Worm (Caenorhabditis elegans): ENCODE measurements around the gene C23G10.7.
A peak's percentile ranks its signal among the peaks of the same experiment; 100 is the strongest.

The C23G10.7 gene

ce11 chrIII:6198378-6199234 lies at the start of gene C23G10.7, which contains the start of gene rpn-2:
C23G10.7 (minus strand) TSS chrIII:6198414.
rpn-2 (plus strand) TSS chrIII:6199184.
- TF ChIP-seq sea-2 (GFP tag; optimal IDR thresholded peaks at IDR 0.05) = no peak
- TF ChIP-seq eor-1 (tag; optimal IDR thresholded peaks at IDR 0.05) = no peak
- no peak for TF ChIP-seq ceh-16 (tag; optimal IDR thresholded peaks at IDR 0.05)
- peak; percentile 10 for TF ChIP-seq egl-5 (tag; optimal IDR thresholded peaks at IDR 0.05)
- TF ChIP-seq tbx-2 (tag; optimal IDR thresholded peaks at IDR 0.05) = no peak
- TF ChIP-seq fos-1 (tag; optimal IDR thresholded peaks at IDR 0.05) = no peak
- TF ChIP-seq skn-1 (tag; optimal IDR thresholded peaks at IDR 0.05) = peak; percentile 98
- TF ChIP-seq fkh-10 (GFP tag; optimal IDR thresholded peaks at IDR 0.05) = no peak
- no peak for TF ChIP-seq mdl-1 (tag; optimal IDR thresholded peaks at IDR 0.05)
- TF ChIP-seq ZK546.5 (tag; optimal IDR thresholded peaks at IDR 0.05) = no peak
- TF ChIP-seq unc-62 (GFP tag; optimal IDR thresholded peaks at IDR 0.05) = no peak
- TF ChIP-seq nhr-43 (tag; optimal IDR thresholded peaks at IDR 0.05; ENCODE audit: poor library complexity, severe bottlenecking) = peak; percentile 0
- no peak for TF ChIP-seq nhr-76 (tag; optimal IDR thresholded peaks at IDR 0.05)
- no peak for TF ChIP-seq mml-1 (tag; optimal IDR thresholded peaks at IDR 0.05)
- no peak for TF ChIP-seq nhr-77 (tag; optimal IDR thresholded peaks at IDR 0.05)
- no peak for TF ChIP-seq nhr-28 (tag; optimal IDR thresholded peaks at IDR 0.05)
- TF ChIP-seq fkh-2 (tag; optimal IDR thresholded peaks at IDR 0.05) = no peak
- TF ChIP-seq daf-12 (tag; optimal IDR thresholded peaks at IDR 0.05) = no peak
- no peak for TF ChIP-seq nhr-12 (tag; optimal IDR thresholded peaks at IDR 0.05)
- TF ChIP-seq lin-15B (tag; optimal IDR thresholded peaks at IDR 0.05) = peak; percentile 71
- no peak for TF ChIP-seq ceh-9 (tag; optimal IDR thresholded peaks at IDR 0.05)
- TF ChIP-seq nhr-25 (tag; optimal IDR thresholded peaks at IDR 0.05) = peak; percentile 38
- TF ChIP-seq nhr-23 (tag; optimal IDR thresholded peaks at IDR 0.05) = peak; percentile 39
- peak; percentile 25 for TF ChIP-seq lsy-12 (tag; optimal IDR thresholded peaks at IDR 0.05)
- TF ChIP-seq ztf-4 (tag; optimal IDR thresholded peaks at IDR 0.05) = no peak
- peak; percentile 75 for TF ChIP-seq pha-4 (tag; optimal IDR thresholded peaks at IDR 0.05)
- TF ChIP-seq nhr-237 (tag; optimal IDR thresholded peaks at IDR 0.05) = no peak
- no peak for TF ChIP-seq elt-1 (tag; optimal IDR thresholded peaks at IDR 0.05)
- no peak for TF ChIP-seq elt-3 (tag; optimal IDR thresholded peaks at IDR 0.05)
- TF ChIP-seq snpc-4 (tag; optimal IDR thresholded peaks at IDR 0.05) = no peak
- no peak for TF ChIP-seq nhr-11 (tag; optimal IDR thresholded peaks at IDR 0.05)
- TF ChIP-seq ztf-11 (tag; optimal IDR thresholded peaks at IDR 0.05) = no peak
- peak; percentile 22 for TF ChIP-seq R02D3.7 (tag; optimal IDR thresholded peaks at IDR 0.05)
- peak; percentile 53 for TF ChIP-seq ama-1 (optimal IDR thresholded peaks at IDR 0.05)
- TF ChIP-seq pqm-1 (tag; optimal IDR thresholded peaks at IDR 0.05) = peak; percentile 22
- peak; percentile 30 for TF ChIP-seq jun-1 (tag; optimal IDR thresholded peaks at IDR 0.05)
- TF ChIP-seq aly-2 (tag; optimal IDR thresholded peaks at IDR 0.05) = no peak
- peak; percentile 56 for TF ChIP-seq hmg-11 (tag; optimal IDR thresholded peaks at IDR 0.05)
- TF ChIP-seq egl-27 (tag; optimal IDR thresholded peaks at IDR 0.05) = no peak
- TF ChIP-seq elt-2 (tag; optimal IDR thresholded peaks at IDR 0.05) = peak; percentile 38
- TF ChIP-seq unc-39 (tag; optimal IDR thresholded peaks at IDR 0.05) = no peak
- no peak for TF ChIP-seq ceh-82 (tag; optimal IDR thresholded peaks at IDR 0.05)
- peak; percentile 62 for TF ChIP-seq ceh-28 (tag; optimal IDR thresholded peaks at IDR 0.05)
- TF ChIP-seq lin-39 (tag; optimal IDR thresholded peaks at IDR 0.05) = peak; percentile 12
- TF ChIP-seq zag-1 (tag; optimal IDR thresholded peaks at IDR 0.05) = no peak
- TF ChIP-seq nfya-1 (tag; optimal IDR thresholded peaks at IDR 0.05; ENCODE audit: insufficient read depth) = peak; percentile 69
- TF ChIP-seq nhr-67 (tag; optimal IDR thresholded peaks at IDR 0.05) = no peak
